Worm (Caenorhabditis elegans) whole organism, early embryonic: ENCODE results near the gene gcy-7.

ENCODE experiments used
- B0310.2 ChIP-seq: sonication (generic microtip); optimal IDR thresholded peaks from 2 replicates; lab custom pipeline; 2016; ENCODE audit warnings: mild to moderate bottlenecking, missing genetic modification characterization, missing compliant biosample characterization
- F13C5.2 ChIP-seq: sonication (generic microtip); optimal IDR thresholded peaks from 2 replicates; lab custom pipeline; 2017; ENCODE audit warnings: mild to moderate bottlenecking, missing genetic modification characterization, inconsistent platforms, missing compliant biosample characterization
- aly-1 ChIP-seq: sonication (generic microtip); optimal IDR thresholded peaks from 2 replicates; lab custom pipeline; 2016; ENCODE audit warnings: missing genetic modification characterization, missing compliant biosample characterization
- ama-1 ChIP-seq: fragments of 150-350 bp; optimal IDR thresholded peaks from 2 replicates; lab custom pipeline; 2014
- ceh-36 ChIP-seq: sonication (generic microtip); optimal IDR thresholded peaks from 2 replicates; lab custom pipeline; 2016; ENCODE audit warnings: missing genetic modification characterization, inconsistent platforms, missing compliant biosample characterization
- ets-7 ChIP-seq: sonication (generic microtip); optimal IDR thresholded peaks from 2 replicates; lab custom pipeline; 2016; ENCODE audit warnings: missing genotype, missing genetic modification characterization, missing compliant biosample characterization
- flt-1 ChIP-seq: fragments of 200-800 bp; sonication (Bioruptor generic); IDR thresholded peaks from 2 replicates; pipeline ENCODE4 v1.3.6; 2022; ENCODE audit warnings: missing genetic modification characterization, missing compliant biosample characterization
- hmg-4 ChIP-seq: fragments of 200-800 bp; sonication (Bioruptor generic); optimal IDR thresholded peaks from 2 replicates; lab custom pipeline; 2018; ENCODE audit warnings: mild to moderate bottlenecking, missing genetic modification characterization, missing compliant biosample characterization
- pes-1 ChIP-seq: fragments of 200-800 bp; sonication (Bioruptor generic); IDR thresholded peaks from 2 replicates; pipeline ENCODE4 v1.3.6; 2022; ENCODE audit warnings: missing genetic modification reagents, missing genetic modification characterization, missing compliant biosample characterization
- scrt-1 ChIP-seq: fragments of 200-800 bp; sonication (Bioruptor generic); IDR thresholded peaks from 2 replicates; pipeline ENCODE4 v1.3.6; 2022; ENCODE audit warnings: missing genetic modification characterization, missing compliant biosample characterization
- tbx-11 ChIP-seq: fragments of 200-800 bp; sonication (Bioruptor generic); IDR thresholded peaks from 2 replicates; pipeline ENCODE4 v1.3.6; 2022; ENCODE audit warnings: missing genetic modification characterization, missing compliant biosample characterization
- tbx-37 ChIP-seq: fragments of 200-800 bp; sonication (Bioruptor generic); conservative IDR thresholded peaks from 2 replicates; pipeline ENCODE4 v1.3.6; 2022; ENCODE audit warnings: missing genetic modification reagents, missing genetic modification characterization, missing compliant biosample characterization
- tra-4 ChIP-seq: sonication (generic microtip); optimal IDR thresholded peaks from 2 replicates; lab custom pipeline; 2017; ENCODE audit warnings: missing genetic modification characterization, missing compliant biosample characterization

ce11 chrV:8428585-8429414 is 41.6 kb downstream of the gcy-7 start:
- no peak for TF ChIP-seq ama-1
- no peak for TF ChIP-seq B0310.2 (tag; lab: Kevin White, UChicago)
- TF ChIP-seq flt-1 (GFP tag; lab: Robert Waterston, UW): no peak
- TF ChIP-seq ceh-36: no peak
- no peak for TF ChIP-seq scrt-1
- TF ChIP-seq hmg-4 (GFP tag; lab: Kevin White, UChicago): no peak
- no peak for TF ChIP-seq pes-1 (GFP tag; lab: Robert Waterston, UW)
- no peak for TF ChIP-seq ets-7
- TF ChIP-seq tbx-37 (GFP tag; lab: Robert Waterston, UW): no peak
- no peak for TF ChIP-seq aly-1 (tag; lab: Kevin White, UChicago)
- TF ChIP-seq F13C5.2: no peak
- no peak for TF ChIP-seq tra-4 (tag; lab: Kevin White, UChicago)
- no peak for TF ChIP-seq tbx-11 (GFP tag; lab: Robert Waterston, UW)
